Worm (Caenorhabditis elegans) whole organism, late embryonic: ENCODE results near the gene F37B4.15.

Experiments
- C08G9.2 ChIP-seq: sonication (generic microtip); optimal IDR thresholded peaks from 2 replicates; lab custom pipeline; 2016; ENCODE audit warnings: mild to moderate bottlenecking, missing genetic modification characterization, moderate library complexity, missing compliant biosample characterization
- F13H6.1 ChIP-seq: sonication (generic microtip); optimal IDR thresholded peaks from 2 replicates; lab custom pipeline; 2016; ENCODE audit warnings: missing genetic modification characterization, missing compliant biosample characterization
- K09A11.1 ChIP-seq: sonication (generic microtip); optimal IDR thresholded peaks from 2 replicates; lab custom pipeline; 2017; ENCODE audit warnings: antibody characterized with exemption, mild to moderate bottlenecking, missing genetic modification characterization, missing compliant biosample characterization; ENCODE audit not compliant: insufficient read depth
- T23F11.4 ChIP-seq: fragments of 200-800 bp; sonication (Bioruptor generic); optimal IDR thresholded peaks from 2 replicates; lab custom pipeline; 2018; ENCODE audit warnings: mild to moderate bottlenecking, missing genetic modification characterization, missing compliant biosample characterization
- Y22D7AL.16 ChIP-seq: sonication (generic microtip); optimal IDR thresholded peaks from 2 replicates; lab custom pipeline; 2016; ENCODE audit warnings: missing genetic modification characterization, missing compliant biosample characterization
- ahr-1 ChIP-seq: sonication (generic microtip); optimal IDR thresholded peaks from 2 replicates; lab custom pipeline; 2016; ENCODE audit warnings: missing genetic modification characterization, missing compliant biosample characterization
- ceh-18 ChIP-seq: sonication (generic microtip); optimal IDR thresholded peaks from 2 replicates; lab custom pipeline; 2016; ENCODE audit warnings: missing genetic modification characterization, missing compliant biosample characterization
- ceh-19 ChIP-seq: fragments of 200-800 bp; sonication (Bioruptor generic); optimal IDR thresholded peaks from 2 replicates; lab custom pipeline; 2018; ENCODE audit warnings: mild to moderate bottlenecking, missing genetic modification characterization, missing compliant biosample characterization
- ceh-2 ChIP-seq: sonication (generic microtip); optimal IDR thresholded peaks from 2 replicates; lab custom pipeline; 2016; ENCODE audit warnings: missing genotype, missing genetic modification characterization, missing compliant biosample characterization
- ceh-22 ChIP-seq: sonication (generic microtip); optimal IDR thresholded peaks from 2 replicates; lab custom pipeline; 2017; ENCODE audit warnings: missing biosample characterization, missing genetic modification characterization
- ceh-24 ChIP-seq: sonication (generic microtip); optimal IDR thresholded peaks from 2 replicates; lab custom pipeline; 2016; ENCODE audit warnings: mild to moderate bottlenecking, missing genetic modification characterization, missing compliant biosample characterization
- ceh-31 ChIP-seq: sonication (generic microtip); optimal IDR thresholded peaks from 2 replicates; lab custom pipeline; 2016; ENCODE audit warnings: missing genetic modification characterization, missing compliant biosample characterization
- ceh-34 ChIP-seq: sonication (generic microtip); optimal IDR thresholded peaks from 2 replicates; lab custom pipeline; 2016; ENCODE audit warnings: mild to moderate bottlenecking, missing genetic modification characterization, missing compliant biosample characterization
- ceh-45 ChIP-seq: fragments of 200-800 bp; sonication (Bioruptor generic); IDR thresholded peaks from 2 replicates; pipeline ENCODE4 v1.3.6; 2022; ENCODE audit warnings: missing genetic modification reagents, missing genetic modification characterization, missing compliant biosample characterization
- ceh-48 ChIP-seq: sonication (generic microtip); optimal IDR thresholded peaks from 2 replicates; lab custom pipeline; 2016; ENCODE audit warnings: missing genetic modification characterization, inconsistent platforms, missing compliant biosample characterization
- ceh-6 ChIP-seq: fragments of 200-800 bp; sonication (Bioruptor generic); optimal IDR thresholded peaks from 2 replicates; lab custom pipeline; 2018; ENCODE audit warnings: mild to moderate bottlenecking, missing genetic modification characterization, missing compliant biosample characterization
- che-1 ChIP-seq: sonication (generic microtip); optimal IDR thresholded peaks from 2 replicates; lab custom pipeline; 2016; ENCODE audit warnings: mild to moderate bottlenecking, missing genetic modification characterization, missing compliant biosample characterization
- elt-2 ChIP-seq: sonication (generic microtip); optimal IDR thresholded peaks from 2 replicates; lab custom pipeline; 2016; ENCODE audit warnings: missing genetic modification reagents, missing genetic modification characterization, missing compliant biosample characterization
- elt-4 ChIP-seq: sonication (generic microtip); optimal IDR thresholded peaks from 2 replicates; lab custom pipeline; 2016; ENCODE audit warnings: missing genetic modification characterization, missing compliant biosample characterization
- eyg-1 ChIP-seq: sonication (generic microtip); optimal IDR thresholded peaks from 2 replicates; lab custom pipeline; 2016; ENCODE audit warnings: missing genotype, missing genetic modification characterization, missing compliant biosample characterization
- fax-1 ChIP-seq: sonication (generic microtip); optimal IDR thresholded peaks from 2 replicates; lab custom pipeline; 2016; ENCODE audit warnings: missing genotype, missing genetic modification characterization, missing compliant biosample characterization
- gmeb-2 ChIP-seq: sonication (generic microtip); optimal IDR thresholded peaks from 2 replicates; lab custom pipeline; 2016; ENCODE audit warnings: missing genetic modification characterization, inconsistent platforms, missing compliant biosample characterization
- hlh-15 ChIP-seq: sonication (generic microtip); optimal IDR thresholded peaks from 2 replicates; lab custom pipeline; 2016; ENCODE audit warnings: missing genetic modification characterization, missing compliant biosample characterization
- hlh-8 ChIP-seq: sonication (generic microtip); optimal IDR thresholded peaks from 2 replicates; lab custom pipeline; 2016; ENCODE audit warnings: missing genotype, missing genetic modification characterization, missing compliant biosample characterization
- madf-2 ChIP-seq: sonication (generic microtip); optimal IDR thresholded peaks from 2 replicates; lab custom pipeline; 2017; ENCODE audit warnings: missing genetic modification characterization, missing compliant biosample characterization
- mec-3 ChIP-seq: sonication (generic microtip); optimal IDR thresholded peaks from 2 replicates; lab custom pipeline; 2016; ENCODE audit warnings: borderline replicate concordance, missing genetic modification characterization, missing compliant biosample characterization
- nhr-11 ChIP-seq: fragments of 150-350 bp; optimal IDR thresholded peaks from 2 replicates; lab custom pipeline; 2014; ENCODE audit warnings: missing biosample characterization, missing genetic modification characterization
- npax-4 ChIP-seq: sonication (generic microtip); optimal IDR thresholded peaks from 2 replicates; lab custom pipeline; 2016; ENCODE audit warnings: missing genetic modification characterization, missing compliant biosample characterization
- pag-3 ChIP-seq: sonication (generic microtip); optimal IDR thresholded peaks from 2 replicates; lab custom pipeline; 2016; ENCODE audit warnings: missing compliant biosample characterization, missing genetic modification characterization, borderline replicate concordance
- pat-9 ChIP-seq: fragments of 200-800 bp; sonication (Bioruptor generic); optimal IDR thresholded peaks from 2 replicates; lab custom pipeline; 2018; ENCODE audit warnings: mild to moderate bottlenecking, missing genetic modification characterization, moderate library complexity, missing compliant biosample characterization
- pax-1 ChIP-seq: fragments of 150-350 bp; optimal IDR thresholded peaks from 2 replicates; lab custom pipeline; 2014; ENCODE audit warnings: missing biosample characterization, missing genetic modification characterization
- pha-4 ChIP-seq: fragments of 150-350 bp; optimal IDR thresholded peaks from 2 replicates; lab custom pipeline; 2018; ENCODE audit warnings: missing biosample characterization, missing genetic modification reagents, missing genetic modification characterization
- pros-1 ChIP-seq: fragments of 150-350 bp; optimal IDR thresholded peaks from 2 replicates; lab custom pipeline; 2014; ENCODE audit warnings: missing biosample characterization, missing genetic modification reagents, missing genetic modification characterization
- rnt-1 ChIP-seq: sonication (generic microtip); optimal IDR thresholded peaks from 2 replicates; lab custom pipeline; 2016; ENCODE audit warnings: missing genetic modification characterization, missing compliant biosample characterization
- sox-4 ChIP-seq: sonication (generic microtip); optimal IDR thresholded peaks from 2 replicates; lab custom pipeline; 2017; ENCODE audit warnings: mild to moderate bottlenecking, missing genetic modification characterization, inconsistent platforms, missing compliant biosample characterization
- syd-9 ChIP-seq: sonication (generic microtip); optimal IDR thresholded peaks from 2 replicates; lab custom pipeline; 2016; ENCODE audit warnings: mild to moderate bottlenecking, missing genetic modification characterization, moderate library complexity, missing compliant biosample characterization
- tbx-7 ChIP-seq: sonication (generic microtip); optimal IDR thresholded peaks from 2 replicates; lab custom pipeline; 2016; ENCODE audit warnings: missing genotype, missing genetic modification characterization, missing compliant biosample characterization
- unc-3 ChIP-seq, 2 experiments: fragments of 200-800 bp in 1 of 2; sonication (Bioruptor generic) in 1 of 2; sonication (generic microtip) in 1 of 2; conservative IDR thresholded peaks in 1 of 2; optimal IDR thresholded peaks in 1 of 2; 2 replicates each; pipeline versions ENCODE4 v1.3.6 to Lab custom; 2016 to 2022; ENCODE audit warnings: missing compliant biosample characterization in 2 of 2, missing genetic modification characterization in 2 of 2, missing genetic modification reagents in 1 of 2
- unc-55 ChIP-seq: sonication (generic microtip); optimal IDR thresholded peaks from 2 replicates; lab custom pipeline; 2017; ENCODE audit warnings: missing biosample characterization, missing genetic modification reagents, missing genetic modification characterization
- unc-86 ChIP-seq: sonication (generic microtip); optimal IDR thresholded peaks from 2 replicates; lab custom pipeline; 2016; ENCODE audit warnings: missing genetic modification characterization, missing compliant biosample characterization
- ztf-16 ChIP-seq: sonication (generic microtip); optimal IDR thresholded peaks from 2 replicates; lab custom pipeline; 2017; ENCODE audit warnings: missing genetic modification characterization, missing compliant biosample characterization

Gene F37B4.15

DNA sequence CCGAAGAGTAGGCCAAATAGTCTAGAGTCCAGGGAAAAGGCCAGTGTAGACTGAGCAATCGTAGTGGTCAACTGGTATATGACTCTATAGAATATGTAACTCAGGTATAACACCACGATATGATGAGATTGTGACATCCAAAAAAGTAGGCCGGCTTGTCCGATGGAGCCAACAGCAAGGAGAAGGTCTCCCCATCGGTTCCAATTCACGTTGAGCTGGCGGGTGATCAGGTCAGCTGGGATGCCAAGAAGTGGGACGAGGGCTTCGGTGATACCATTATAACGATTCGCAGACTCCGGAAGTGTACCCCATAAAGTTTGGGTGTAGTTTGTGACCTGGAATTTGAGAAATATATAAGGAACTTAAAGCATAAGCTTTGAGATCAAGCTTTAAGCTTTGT, 19.1 kb upstream of the F37B4.15 start:
- TF ChIP-seq pax-1 (no peak), unc-3 (GFP tag; conservative IDR thresholded peaks at IDR 0.05; lab: Robert Waterston, UW) (no peak), unc-3 (tag; optimal IDR thresholded peaks at IDR 0.05; lab: Kevin White, UChicago) (no peak), ztf-16 (no peak), rnt-1 (tag; lab: Kevin White, UChicago) (no peak), nhr-11 (tag; lab: Kevin White, UChicago) (no peak), elt-2 (tag; lab: Kevin White, UChicago) (no peak), npax-4 (tag; lab: Kevin White, UChicago) (no peak), pha-4 (no peak), gmeb-2 (tag; lab: Kevin White, UChicago) (no peak), ceh-22 (tag; lab: Kevin White, UChicago) (no peak), hlh-8 (tag; lab: Kevin White, UChicago) (no peak), Y22D7AL.16 (tag; lab: Kevin White, UChicago) (no peak), ceh-18 (no peak), tbx-7 (tag; lab: Kevin White, UChicago) (no peak), pat-9 (tag; lab: Kevin White, UChicago) (no peak), F13H6.1 (tag; lab: Kevin White, UChicago) (no peak), ceh-45 (GFP tag; lab: Robert Waterston, UW) (no peak), ceh-31 (no peak), C08G9.2 (tag; lab: Kevin White, UChicago) (no peak), eyg-1 (tag; lab: Kevin White, UChicago) (no peak)

DNA sequence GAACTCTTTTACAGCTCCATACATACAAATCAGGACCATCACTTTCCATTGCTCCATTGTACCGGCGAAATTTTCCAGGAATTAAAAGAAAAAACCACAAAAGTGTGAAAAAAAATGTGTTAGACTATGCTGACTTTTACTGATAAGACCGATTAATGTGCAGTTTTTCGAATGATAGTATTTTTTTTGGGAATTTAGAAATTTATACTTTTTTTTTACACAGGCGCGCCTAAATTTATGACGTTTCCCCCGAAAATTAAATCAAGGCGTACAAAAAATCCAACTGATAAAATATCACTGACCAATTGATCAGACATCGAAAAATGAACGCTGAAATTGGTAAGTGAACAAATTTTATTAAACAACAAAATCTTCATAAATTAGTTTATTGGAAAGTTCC, 16.6 kb upstream of the F37B4.15 start, which contains the start of gene folt-2:
folt-2 (minus strand) TSS at position 179 of the 400 bp plus-strand sequence.
- TF ChIP-seq pha-4, result no peak
- TF ChIP-seq ztf-16, result no peak
- no peak for TF ChIP-seq C08G9.2 (tag; lab: Kevin White, UChicago)
- no peak for TF ChIP-seq ceh-18
- no peak for TF ChIP-seq K09A11.1 (tag; lab: Kevin White, UChicago)
- TF ChIP-seq sox-4 (tag; lab: Kevin White, UChicago), result no peak
- no peak for TF ChIP-seq syd-9
- TF ChIP-seq npax-4 (tag; lab: Kevin White, UChicago), result no peak
- TF ChIP-seq, all 69 proteins: peak for 0

DNA sequence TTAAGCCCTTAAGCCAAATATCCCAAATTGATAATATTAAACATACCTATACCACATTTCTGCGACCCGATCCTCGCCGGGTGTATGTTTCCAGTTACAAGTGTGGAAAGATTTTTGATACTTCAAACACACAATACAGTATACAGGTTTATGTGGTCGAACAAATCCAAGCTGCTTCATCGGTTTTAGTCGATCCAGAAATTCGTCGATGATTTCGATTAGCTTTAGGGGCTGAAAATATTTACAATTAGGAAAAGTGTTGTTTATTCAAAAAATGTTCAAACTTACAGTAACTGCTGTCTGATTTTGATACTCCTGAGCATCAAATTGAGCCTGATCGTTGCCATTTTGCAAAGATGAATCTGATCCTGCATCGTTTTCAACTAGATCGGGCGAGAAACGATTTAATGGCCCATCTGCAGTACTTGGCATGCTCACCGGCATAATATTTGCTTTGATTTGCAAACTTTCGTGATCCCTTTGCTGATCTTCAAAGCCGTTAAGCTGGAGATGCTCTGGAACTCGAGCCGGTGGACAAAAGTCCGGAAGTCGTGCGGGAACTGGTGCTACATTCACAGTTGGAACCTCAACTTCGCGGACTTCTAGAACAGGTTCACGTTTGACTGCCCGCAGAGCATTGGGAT, 15.7 kb upstream of the F37B4.15 start:
- TF ChIP-seq syd-9 (no peak), ceh-19 (GFP tag; lab: Kevin White, UChicago) (no peak), T23F11.4 (no peak), pag-3 (tag; lab: Kevin White, UChicago) (no peak), ahr-1 (tag; lab: Kevin White, UChicago) (no peak), nhr-11 (tag; lab: Kevin White, UChicago) (no peak), unc-55 (GFP tag; lab: Kevin White, UChicago) (no peak), ceh-6 (no peak), elt-2 (tag; lab: Kevin White, UChicago) (no peak), elt-4 (tag; lab: Kevin White, UChicago) (no peak), unc-86 (tag; lab: Kevin White, UChicago) (no peak), ceh-34 (tag; lab: Kevin White, UChicago) (no peak)

DNA sequence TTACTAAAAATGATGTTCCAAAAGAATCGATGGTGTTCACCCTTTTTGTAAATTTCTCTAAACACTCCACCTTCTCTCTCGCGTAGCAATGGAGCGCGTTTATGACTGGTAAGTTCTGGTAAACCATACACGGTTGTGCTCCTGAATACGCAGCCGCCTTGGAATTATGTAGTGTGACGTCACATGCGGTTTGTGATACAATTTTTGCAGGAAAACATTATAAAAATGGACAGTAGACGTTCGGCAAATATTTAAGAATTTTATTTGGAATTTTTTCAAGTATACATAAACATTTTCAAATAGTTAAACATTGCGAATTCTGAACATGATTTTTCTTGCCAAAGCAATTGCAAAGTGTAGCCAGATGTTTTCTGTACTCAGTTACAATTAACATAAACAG, 14.5 kb upstream of the F37B4.15 start, which contains the start of gene F37B4.10:
F37B4.10 (minus strand) TSS at position 101 of the 400 bp plus-strand sequence.
- TF ChIP-seq ceh-48 (tag; lab: Kevin White, UChicago), result no peak
- no peak for TF ChIP-seq pros-1 (tag; lab: Kevin White, UChicago)
- TF ChIP-seq ceh-2, result no peak
- no peak for TF ChIP-seq ceh-31
- no peak for TF ChIP-seq ceh-45 (GFP tag; lab: Robert Waterston, UW)
- TF ChIP-seq ceh-34 (tag; lab: Kevin White, UChicago), result no peak
- TF ChIP-seq ztf-16, result no peak
- TF ChIP-seq unc-3 (GFP tag; conservative IDR thresholded peaks at IDR 0.05; lab: Robert Waterston, UW), result no peak
- no peak for TF ChIP-seq unc-3 (tag; optimal IDR thresholded peaks at IDR 0.05; lab: Kevin White, UChicago)
- TF ChIP-seq madf-2, result no peak
- TF ChIP-seq sox-4 (tag; lab: Kevin White, UChicago), result no peak
- no peak for TF ChIP-seq fax-1 (tag; lab: Kevin White, UChicago)
- TF ChIP-seq ceh-24, result no peak
- no peak for TF ChIP-seq mec-3
- TF ChIP-seq hlh-15 (tag; lab: Kevin White, UChicago), result no peak
- no peak for TF ChIP-seq che-1 (tag; lab: Kevin White, UChicago)
- no peak for TF ChIP-seq ceh-18
